Fruit fly (Drosophila melanogaster) ovary, adult (tissue): ENCODE data around the gene Prx3.

ENCODE experiments used
- CG17801 ChIP-seq: fragments of 200-800 bp; optimal IDR thresholded peaks from 2 replicates; lab custom pipeline; 2019; ENCODE audit warnings: missing biosample characterization, mild to moderate bottlenecking, missing genetic modification characterization, moderate library complexity; ENCODE audit not compliant: partially characterized antibody

Gene Prx3

DNA sequence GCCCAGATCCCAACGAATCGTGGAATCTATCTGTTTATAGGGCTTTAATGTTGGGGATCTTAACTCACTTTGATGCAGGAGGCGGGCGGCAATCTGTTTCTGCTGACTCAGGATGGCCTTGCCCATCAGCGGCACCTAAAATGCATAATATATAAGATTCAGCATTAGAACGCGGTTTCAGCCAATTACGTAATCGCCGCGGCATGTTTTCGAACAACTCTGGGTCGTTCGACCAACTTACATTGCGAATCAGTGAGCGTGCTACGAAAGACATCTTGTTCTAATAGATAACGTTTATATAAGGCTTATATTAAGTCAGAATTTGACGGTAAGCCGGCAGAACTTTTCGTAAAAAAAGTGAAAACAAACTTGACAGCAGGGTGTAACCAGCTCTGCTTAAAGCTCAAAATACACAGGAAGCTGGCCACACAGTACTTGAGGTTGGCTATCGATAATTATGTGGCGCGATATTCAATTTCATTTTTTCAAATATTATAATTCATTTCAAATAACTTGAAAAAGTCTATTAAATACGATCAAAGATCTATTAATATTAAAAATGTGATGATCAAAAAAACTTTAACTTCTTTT, at the start of gene Prx3:
Prx3 (minus strand) TSS at position 417 of the 591 bp plus-strand sequence.
- no peak for TF ChIP-seq CG17801 (GFP tag; lab: Kevin White, UChicago)

DNA sequence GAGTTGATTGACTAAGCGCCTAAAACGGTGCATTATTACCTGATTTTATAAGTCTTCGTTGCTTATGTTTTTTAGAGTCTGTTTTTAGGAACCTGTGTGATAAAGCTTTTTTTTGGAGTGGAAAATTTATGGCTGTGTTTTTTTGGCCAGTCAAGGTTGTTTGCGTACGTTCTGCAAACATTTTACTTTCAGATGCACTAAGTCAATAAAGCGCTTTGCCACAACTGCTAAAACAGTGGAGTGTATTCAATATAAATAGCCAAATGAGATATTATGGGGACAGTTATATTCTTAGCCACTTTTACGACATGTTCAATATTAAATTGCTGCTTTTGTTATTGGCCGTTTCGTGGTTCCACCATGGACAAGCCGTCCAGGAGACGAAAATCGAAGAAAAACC, 48.8 kb upstream of the Prx3 start, which contains the start of gene Sgs5:
Sgs5 (plus strand) TSS at position 279 of the 400 bp plus-strand sequence.
- no peak for TF ChIP-seq CG17801 (GFP tag; lab: Kevin White, UChicago)

DNA sequence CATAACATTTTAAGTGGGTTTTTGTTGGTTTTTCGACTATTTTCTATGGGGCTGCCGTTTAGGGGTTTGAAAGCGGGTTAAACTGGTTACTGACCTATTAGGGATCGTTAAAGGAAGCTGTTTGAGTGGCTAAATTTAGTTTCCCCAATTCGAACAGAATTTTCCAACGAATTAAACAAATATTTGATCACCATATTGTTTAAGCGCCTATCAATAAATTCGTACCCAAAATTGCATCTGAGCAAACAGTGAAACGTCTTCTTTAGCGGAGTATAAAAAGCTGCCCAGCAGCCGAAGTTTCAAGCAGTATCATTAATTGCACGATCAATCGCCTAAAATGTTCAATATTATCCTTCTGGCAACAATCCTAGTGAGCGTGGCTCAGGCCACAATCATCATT, 47.8 kb upstream of the Prx3 start, which contains the start of gene Sgs5bis:
Sgs5bis (plus strand) TSS at position 301 of the 400 bp plus-strand sequence.
- no peak for TF ChIP-seq CG17801 (GFP tag; lab: Kevin White, UChicago)

DNA sequence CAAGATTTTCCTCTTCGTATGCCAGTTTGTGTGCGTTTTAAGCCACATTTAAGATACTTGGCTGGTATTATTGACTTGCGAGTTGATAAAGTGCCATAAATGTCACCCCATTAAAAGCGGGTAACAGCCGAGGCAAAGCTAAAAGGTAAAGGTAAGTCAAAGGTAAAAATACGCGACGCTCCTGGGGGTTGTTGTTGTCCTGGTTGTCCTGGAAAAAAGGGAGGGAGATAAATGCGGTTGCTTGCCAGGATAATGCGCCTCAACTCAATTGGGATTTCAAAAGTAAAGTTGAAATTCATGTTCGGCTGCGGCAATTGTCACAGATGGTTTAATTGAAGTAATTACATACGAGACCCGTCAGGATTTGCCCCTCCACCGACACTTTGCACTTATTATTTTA, 47.1 kb upstream of the Prx3 start:
- TF ChIP-seq CG17801 (GFP tag; lab: Kevin White, UChicago), result no peak

DNA sequence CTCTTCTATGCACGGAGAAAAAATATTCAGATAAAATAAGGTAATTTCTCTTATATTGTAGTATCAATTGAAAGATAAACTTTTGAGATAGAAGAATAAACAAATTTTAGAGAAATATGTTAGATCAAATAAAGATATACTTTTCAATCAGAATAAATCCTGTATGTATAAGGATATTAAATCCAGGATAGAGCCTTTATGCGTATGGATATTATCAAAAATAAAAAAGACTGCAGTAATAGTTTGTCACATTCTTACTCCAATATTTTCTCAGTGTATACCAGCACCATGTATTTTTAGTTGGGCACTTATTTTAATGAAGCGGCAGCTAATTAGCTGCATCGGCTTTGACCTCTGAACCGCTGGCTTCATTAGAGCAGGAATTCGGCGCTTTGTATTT, 45.5 kb upstream of the Prx3 start:
- TF ChIP-seq CG17801 (GFP tag; lab: Kevin White, UChicago), result no peak

DNA sequence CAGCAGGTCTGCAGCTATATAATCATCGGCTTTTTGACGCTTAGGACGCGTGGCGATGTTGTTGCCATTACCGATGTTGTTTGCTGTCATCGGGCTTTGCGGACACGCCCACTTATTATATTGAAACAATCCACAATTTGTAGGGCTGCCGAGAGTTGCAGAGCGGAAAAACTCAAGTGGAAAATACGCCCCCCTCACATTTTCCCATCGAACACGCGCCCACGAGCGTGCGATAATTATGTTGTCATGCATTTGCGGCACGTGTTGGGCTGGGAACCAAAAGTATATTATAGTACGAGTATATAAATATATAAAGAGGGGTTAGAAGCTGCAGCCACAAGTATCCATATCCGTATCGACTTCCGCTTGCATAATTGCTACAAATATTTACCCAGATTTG, 42.5 kb upstream of the Prx3 start:
- no peak for TF ChIP-seq CG17801 (GFP tag; lab: Kevin White, UChicago)

DNA sequence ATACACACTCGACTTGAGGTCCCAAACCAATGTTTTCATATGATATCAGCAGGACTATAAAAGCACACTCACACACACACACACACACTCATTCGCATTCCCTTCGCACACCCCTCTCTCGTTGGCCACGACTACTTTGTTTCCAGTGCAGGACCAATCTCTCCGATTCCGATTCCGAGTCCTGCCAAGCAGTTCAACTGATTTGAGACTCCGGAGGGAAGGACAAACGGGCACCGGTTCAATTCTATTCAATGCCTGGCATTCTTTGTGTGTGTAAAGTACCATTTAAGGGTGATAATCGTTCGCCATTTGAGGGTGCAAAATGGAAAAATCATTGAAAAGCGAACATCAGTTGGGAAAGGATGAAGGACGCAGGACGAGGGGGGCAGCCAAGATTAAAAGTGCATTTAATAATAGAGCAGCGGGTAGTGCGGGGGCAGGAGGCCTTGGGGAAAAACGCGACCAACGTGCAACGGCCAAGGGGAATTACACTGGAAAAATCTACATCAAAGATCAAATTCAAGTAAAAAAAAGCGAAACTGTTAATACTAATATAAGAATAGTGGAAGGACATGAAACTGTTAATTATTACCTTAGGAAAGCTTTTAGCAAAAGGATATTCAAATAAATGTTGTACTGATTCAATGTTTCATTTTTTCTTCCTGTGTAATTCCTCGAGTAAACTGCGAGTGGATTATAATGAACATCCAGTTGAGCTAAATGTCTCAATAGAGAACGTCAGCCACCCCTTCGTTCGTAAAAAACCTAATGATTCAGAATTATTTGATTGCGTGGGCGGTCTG, 37.5 kb upstream of the Prx3 start:
- TF ChIP-seq CG17801 (GFP tag; lab: Kevin White, UChicago), result no peak

DNA sequence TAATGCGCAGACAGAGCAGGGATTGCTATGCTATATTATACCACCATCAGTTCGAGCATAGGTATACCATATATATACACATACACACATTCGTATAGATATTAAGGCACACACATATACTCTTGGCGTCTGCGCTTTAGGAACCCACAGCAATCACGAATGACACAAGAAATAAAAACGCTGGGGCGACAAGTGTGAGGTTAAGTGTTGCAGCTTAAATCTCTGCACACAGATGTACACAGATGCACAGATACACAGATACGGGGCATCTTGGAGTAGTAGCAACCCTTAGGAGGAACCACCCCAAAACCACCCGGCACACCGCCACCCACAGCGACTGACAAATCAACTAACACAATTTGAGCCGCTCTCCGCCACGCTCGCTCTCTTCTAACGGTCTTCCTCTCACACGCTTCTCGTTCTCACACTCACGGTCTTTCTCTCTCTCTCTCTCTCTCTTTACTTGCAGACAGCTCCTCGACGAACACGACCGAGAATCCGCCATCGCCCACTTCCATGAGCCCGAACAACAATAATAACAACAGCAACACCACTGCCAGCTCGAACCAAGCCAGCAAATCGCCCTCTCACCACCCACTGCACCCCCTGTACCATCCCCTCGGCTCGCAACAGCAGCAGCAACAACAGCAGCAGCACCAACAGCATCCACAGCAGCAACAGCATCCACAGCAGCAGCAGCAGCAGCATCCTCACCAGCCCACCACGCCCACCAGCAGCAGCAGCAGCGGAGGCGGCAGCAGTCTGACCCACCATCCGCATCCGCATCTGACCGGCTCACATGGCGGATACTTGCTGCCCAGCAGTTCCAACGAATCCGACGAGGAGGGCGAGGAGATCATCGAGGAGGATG, 20.5 kb upstream of the Prx3 start:
- TF ChIP-seq CG17801 (GFP tag; lab: Kevin White, UChicago), result no peak

DNA sequence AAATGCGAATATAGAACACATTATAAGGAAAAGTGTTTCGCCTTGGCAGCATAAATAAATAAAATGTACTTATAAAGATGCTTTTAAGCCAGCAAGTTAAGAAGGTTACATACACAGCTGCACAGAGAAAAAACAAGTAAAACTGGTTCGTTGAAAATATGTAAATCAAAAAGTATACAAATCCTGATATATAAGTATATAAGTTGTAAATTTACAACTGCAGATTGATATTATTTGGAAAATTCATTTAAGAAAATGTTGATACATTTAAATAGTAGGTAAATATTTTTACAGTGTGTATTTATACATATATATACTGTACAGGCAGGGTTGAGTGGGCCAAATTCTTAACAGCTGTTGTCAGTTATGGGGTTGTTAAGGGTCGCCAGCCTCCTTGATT, 18.5 kb upstream of the Prx3 start:
- no peak for TF ChIP-seq CG17801 (GFP tag; lab: Kevin White, UChicago)

DNA sequence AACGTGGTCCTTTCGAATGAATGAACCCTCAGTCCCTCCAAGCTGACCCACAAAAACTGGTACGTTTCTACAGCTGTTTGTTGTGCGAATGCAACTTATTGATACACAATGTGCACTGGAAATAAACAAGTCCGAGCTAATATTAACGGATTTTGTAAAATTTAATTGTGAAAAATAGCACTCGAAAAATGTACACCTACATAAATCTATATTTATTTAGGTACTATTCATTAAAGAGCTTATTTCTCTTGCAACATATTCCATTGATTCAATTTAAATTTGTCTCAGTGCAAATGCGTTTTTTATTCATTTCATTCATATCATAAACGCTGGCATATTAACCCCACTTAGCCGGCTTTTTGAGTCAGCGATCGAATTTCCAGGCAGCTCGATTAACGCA, 14.8 kb upstream of the Prx3 start:
- no peak for TF ChIP-seq CG17801 (GFP tag; lab: Kevin White, UChicago)

DNA sequence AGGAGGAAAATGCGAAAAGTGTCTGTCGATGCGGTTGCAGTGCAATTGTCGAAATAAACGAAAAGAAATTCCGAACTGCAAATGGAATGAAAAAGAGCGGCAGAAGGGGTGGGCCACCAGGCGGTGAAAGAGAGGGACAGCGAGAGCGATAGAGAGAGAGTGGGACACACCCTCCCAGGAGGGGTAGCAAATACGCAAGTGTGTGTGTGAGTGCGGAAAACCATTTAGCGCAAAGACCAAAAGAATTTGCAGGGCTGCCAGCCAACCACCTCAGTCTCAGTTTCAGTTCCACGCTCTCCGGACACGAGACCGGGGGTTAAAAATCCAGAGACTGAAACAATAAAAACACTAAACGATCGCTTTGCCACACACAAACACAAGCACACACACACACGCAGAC, 12.3 kb upstream of the Prx3 start, which contains the start of gene Hmx:
Hmx (plus strand) TSS at position 301 of the 400 bp plus-strand sequence.
- TF ChIP-seq CG17801 (GFP tag; lab: Kevin White, UChicago), result no peak

DNA sequence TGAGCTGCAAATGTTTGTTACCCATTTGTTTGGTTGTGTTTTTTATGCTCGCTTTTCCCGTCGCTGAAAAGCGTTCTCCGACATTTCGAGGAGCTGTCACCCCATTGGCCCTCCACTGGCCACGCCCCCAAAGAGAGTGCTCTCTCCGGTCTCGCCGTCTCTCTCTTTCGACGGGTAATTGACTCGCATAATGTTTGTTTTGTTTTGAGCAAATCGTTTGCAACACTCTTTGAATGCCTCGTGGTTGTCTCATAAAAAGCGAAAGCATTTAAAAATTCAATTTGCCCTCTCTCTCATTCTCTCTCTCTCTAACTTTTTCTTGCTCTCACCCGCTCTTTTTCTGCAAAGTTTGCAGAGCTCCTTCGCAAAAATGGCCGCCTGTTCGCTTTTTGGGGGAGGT, 11.2 kb upstream of the Prx3 start:
- TF ChIP-seq CG17801 (GFP tag; lab: Kevin White, UChicago), result no peak

DNA sequence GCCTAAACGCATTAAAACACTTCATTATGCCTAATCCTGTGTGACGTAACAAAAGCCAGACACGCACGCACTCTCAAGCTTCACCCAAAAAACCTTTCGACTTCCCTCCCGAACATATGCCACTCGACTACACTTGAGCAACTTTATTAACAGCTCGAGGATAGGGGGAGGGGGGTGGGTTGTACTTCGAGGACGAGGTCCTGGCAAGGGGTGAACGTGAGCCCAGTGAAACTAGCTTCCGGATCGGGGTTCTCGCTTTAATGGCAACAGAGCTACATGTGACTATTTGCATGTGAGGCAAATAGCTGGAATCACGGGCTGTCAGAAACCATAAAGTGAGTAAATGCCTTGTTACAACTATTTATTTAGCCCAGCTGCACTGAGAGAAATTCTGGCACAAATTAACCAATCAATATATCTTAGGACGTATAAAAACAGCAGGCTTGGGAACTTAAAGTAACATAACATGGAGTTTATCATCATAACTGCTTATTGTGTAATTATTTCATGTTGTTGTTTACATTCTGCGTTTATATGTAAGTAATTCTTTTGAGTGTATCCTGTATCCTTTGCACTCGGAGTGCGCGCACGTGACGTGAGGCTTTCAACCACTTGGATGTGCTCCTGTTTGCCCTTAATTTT, 4.6 kb upstream of the Prx3 start:
- no peak for TF ChIP-seq CG17801 (GFP tag; lab: Kevin White, UChicago)

DNA sequence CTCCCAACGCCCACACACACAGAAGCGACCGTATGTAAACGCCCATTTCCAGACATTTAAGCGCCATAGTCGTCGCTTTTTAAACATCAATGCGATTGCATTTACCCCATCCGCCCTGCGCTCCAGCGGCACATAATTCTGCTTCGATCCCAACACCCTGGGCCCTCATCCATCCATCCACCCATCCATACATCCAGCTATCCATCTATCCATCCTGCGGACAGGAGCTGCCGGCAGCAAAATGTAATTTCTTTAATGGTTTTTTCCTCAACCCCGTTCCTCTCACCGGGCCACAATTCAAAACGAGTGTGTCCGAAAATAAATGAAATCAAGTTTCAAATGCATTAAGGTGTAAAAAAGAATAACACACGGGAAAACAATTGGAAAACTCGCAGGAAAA, 3.7 kb upstream of the Prx3 start:
- TF ChIP-seq CG17801 (GFP tag; lab: Kevin White, UChicago), result no peak

DNA sequence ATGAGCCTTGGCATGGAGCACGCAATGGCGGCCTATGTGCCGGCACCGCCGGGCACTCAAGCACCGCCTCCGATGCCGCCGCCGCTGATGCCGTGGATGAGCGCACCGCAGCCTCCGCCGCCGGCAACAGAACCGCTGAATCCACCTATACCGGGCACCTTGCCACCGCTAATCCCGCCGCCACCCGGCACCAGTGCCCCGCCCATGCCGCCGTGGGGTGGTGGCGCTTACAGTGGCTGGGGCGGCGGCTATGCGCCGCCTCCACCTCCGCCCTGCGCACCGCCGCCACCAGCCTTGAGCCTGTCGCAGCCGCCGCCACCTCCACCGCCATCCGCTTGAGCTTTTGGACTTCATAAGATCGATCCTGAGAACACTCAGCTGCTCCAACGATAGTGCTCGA, 1.7 kb downstream of the Prx3 start:
- no peak for TF ChIP-seq CG17801 (GFP tag; lab: Kevin White, UChicago)
